Worm (Caenorhabditis elegans) whole organism, early embryonic: Measurements from ENCODE around the gene C07C7.3.

Source experiments
- B0310.2 ChIP-seq: sonication (generic microtip); optimal IDR thresholded peaks from 2 replicates; lab custom pipeline; 2016; ENCODE audit warnings: mild to moderate bottlenecking, missing genetic modification characterization, missing compliant biosample characterization
- F13C5.2 ChIP-seq: sonication (generic microtip); optimal IDR thresholded peaks from 2 replicates; lab custom pipeline; 2017; ENCODE audit warnings: mild to moderate bottlenecking, missing genetic modification characterization, inconsistent platforms, missing compliant biosample characterization
- aly-1 ChIP-seq: sonication (generic microtip); optimal IDR thresholded peaks from 2 replicates; lab custom pipeline; 2016; ENCODE audit warnings: missing genetic modification characterization, missing compliant biosample characterization
- ama-1 ChIP-seq: fragments of 150-350 bp; optimal IDR thresholded peaks from 2 replicates; lab custom pipeline; 2014
- ceh-13 ChIP-seq: fragments of 200-800 bp; sonication (Bioruptor generic); optimal IDR thresholded peaks from 2 replicates; lab custom pipeline; 2018; ENCODE audit warnings: mild to moderate bottlenecking, missing genetic modification characterization, missing compliant biosample characterization
- ceh-36 ChIP-seq: sonication (generic microtip); optimal IDR thresholded peaks from 2 replicates; lab custom pipeline; 2016; ENCODE audit warnings: missing genetic modification characterization, inconsistent platforms, missing compliant biosample characterization
- ets-7 ChIP-seq: sonication (generic microtip); optimal IDR thresholded peaks from 2 replicates; lab custom pipeline; 2016; ENCODE audit warnings: missing genotype, missing genetic modification characterization, missing compliant biosample characterization
- flt-1 ChIP-seq: fragments of 200-800 bp; sonication (Bioruptor generic); IDR thresholded peaks from 2 replicates; pipeline ENCODE4 v1.3.6; 2022; ENCODE audit warnings: missing genetic modification characterization, missing compliant biosample characterization
- hmbx-1 ChIP-seq: sonication (generic microtip); optimal IDR thresholded peaks from 2 replicates; lab custom pipeline; 2016; ENCODE audit warnings: mild to moderate bottlenecking, missing genetic modification characterization, missing compliant biosample characterization
- hmg-4 ChIP-seq: fragments of 200-800 bp; sonication (Bioruptor generic); optimal IDR thresholded peaks from 2 replicates; lab custom pipeline; 2018; ENCODE audit warnings: mild to moderate bottlenecking, missing genetic modification characterization, missing compliant biosample characterization
- hnd-1 ChIP-seq: sonication (generic microtip); optimal IDR thresholded peaks from 2 replicates; lab custom pipeline; 2016; ENCODE audit warnings: missing genetic modification characterization, missing compliant biosample characterization
- pes-1 ChIP-seq: fragments of 200-800 bp; sonication (Bioruptor generic); IDR thresholded peaks from 2 replicates; pipeline ENCODE4 v1.3.6; 2022; ENCODE audit warnings: missing genetic modification reagents, missing genetic modification characterization, missing compliant biosample characterization
- scrt-1 ChIP-seq: fragments of 200-800 bp; sonication (Bioruptor generic); IDR thresholded peaks from 2 replicates; pipeline ENCODE4 v1.3.6; 2022; ENCODE audit warnings: missing genetic modification characterization, missing compliant biosample characterization
- sea-1 ChIP-seq: fragments of 200-800 bp; sonication (Bioruptor generic); conservative IDR thresholded peaks from 2 replicates; pipeline ENCODE4 v1.3.6; 2022; ENCODE audit warnings: missing genetic modification characterization, missing compliant biosample characterization
- tbx-11 ChIP-seq: fragments of 200-800 bp; sonication (Bioruptor generic); IDR thresholded peaks from 2 replicates; pipeline ENCODE4 v1.3.6; 2022; ENCODE audit warnings: missing genetic modification characterization, missing compliant biosample characterization
- tbx-37 ChIP-seq: fragments of 200-800 bp; sonication (Bioruptor generic); conservative IDR thresholded peaks from 2 replicates; pipeline ENCODE4 v1.3.6; 2022; ENCODE audit warnings: missing genetic modification reagents, missing genetic modification characterization, missing compliant biosample characterization
- tra-4 ChIP-seq: sonication (generic microtip); optimal IDR thresholded peaks from 2 replicates; lab custom pipeline; 2017; ENCODE audit warnings: missing genetic modification characterization, missing compliant biosample characterization

C07C7.3 gene

DNA sequence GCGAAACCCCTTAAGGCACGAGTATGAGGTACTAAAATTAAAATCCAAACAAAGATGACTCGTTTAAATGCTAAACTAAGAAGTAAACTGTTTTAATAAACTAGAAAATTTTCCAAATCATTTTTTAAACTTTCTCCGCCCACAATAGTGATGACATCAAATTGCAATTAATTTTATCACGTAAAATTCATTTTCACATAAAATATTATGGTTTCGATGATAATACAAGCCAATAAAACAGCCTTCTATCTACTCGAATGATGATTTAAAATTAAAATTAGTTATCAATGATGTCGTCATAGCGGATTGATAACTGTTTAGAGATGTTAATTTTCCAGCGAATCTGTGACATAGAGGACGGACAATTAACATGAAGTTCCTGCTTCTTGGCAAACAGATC lies at the start of gene C07C7.3:
TSS of gene C07C7.3 (plus strand) at position 371 of the 400 bp plus-strand sequence.
- TF ChIP-seq scrt-1 (GFP tag; lab: Robert Waterston, UW): no peak
- TF ChIP-seq pes-1 (GFP tag; lab: Robert Waterston, UW): no peak

DNA sequence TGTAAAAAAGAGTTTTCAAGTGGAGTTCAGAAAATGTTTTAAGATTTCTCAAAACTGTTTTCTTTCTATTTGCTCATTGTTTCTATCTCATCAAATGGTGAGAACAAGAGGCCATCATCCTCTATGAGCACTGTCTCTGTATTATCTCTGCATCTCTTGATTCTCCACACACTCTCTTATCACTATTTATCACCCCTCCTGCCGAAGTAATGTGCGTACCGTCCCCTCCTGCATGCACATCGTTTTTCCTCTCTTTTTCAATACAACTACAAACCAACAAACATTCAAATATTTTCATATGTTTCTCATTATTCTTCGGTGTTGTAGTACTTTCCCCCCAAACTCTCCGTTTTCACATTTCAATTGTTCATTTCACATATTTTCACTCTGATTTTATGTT lies 49.4 kb upstream of the C07C7.3 start:
- no peak for TF ChIP-seq B0310.2
- no peak for TF ChIP-seq hmbx-1
- TF ChIP-seq aly-1: no peak
- no peak for TF ChIP-seq ceh-36 (tag; lab: Kevin White, UChicago)
- TF ChIP-seq tbx-37 (GFP tag; lab: Robert Waterston, UW): no peak
- TF ChIP-seq ama-1 (lab: Kevin White, UChicago): no peak
- no peak for TF ChIP-seq hnd-1 (tag; lab: Kevin White, UChicago)
- no peak for TF ChIP-seq F13C5.2
- TF ChIP-seq pes-1 (GFP tag; lab: Robert Waterston, UW): no peak
- no peak for TF ChIP-seq sea-1 (GFP tag; lab: Robert Waterston, UW)
- no peak for TF ChIP-seq tra-4 (tag; lab: Kevin White, UChicago)
- TF ChIP-seq flt-1: no peak
- TF ChIP-seq hmg-4 (GFP tag; lab: Kevin White, UChicago): no peak
- TF ChIP-seq tbx-11 (GFP tag; lab: Robert Waterston, UW): no peak
- no peak for TF ChIP-seq scrt-1 (GFP tag; lab: Robert Waterston, UW)

DNA sequence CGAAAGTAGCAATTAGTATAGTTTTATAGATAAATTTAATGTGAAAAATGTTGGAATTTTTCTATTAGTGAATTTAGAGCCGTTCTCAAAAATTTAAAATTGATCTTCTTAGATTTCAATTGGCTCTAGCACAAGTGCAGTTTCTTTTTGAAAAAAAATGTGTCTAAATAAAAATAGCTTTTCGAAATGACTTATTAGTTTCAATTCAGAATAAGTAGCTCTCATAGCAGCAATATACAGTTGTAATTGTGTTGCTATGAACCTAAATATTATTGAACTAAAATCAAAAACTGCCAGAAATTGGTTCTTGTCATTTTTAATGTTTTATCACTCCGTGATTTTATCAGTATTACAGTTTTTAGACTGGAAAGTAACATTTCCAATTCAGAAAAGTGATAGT lies 48.2 kb upstream of the C07C7.3 start:
- TF ChIP-seq ceh-13 (GFP tag; lab: Kevin White, UChicago) (no peak), ama-1 (lab: Kevin White, UChicago) (no peak), tbx-11 (GFP tag; lab: Robert Waterston, UW) (no peak), ets-7 (tag; lab: Kevin White, UChicago) (no peak), hmbx-1 (no peak), flt-1 (no peak), aly-1 (no peak), tra-4 (tag; lab: Kevin White, UChicago) (no peak), ceh-36 (tag; lab: Kevin White, UChicago) (no peak), hmg-4 (GFP tag; lab: Kevin White, UChicago) (no peak), pes-1 (GFP tag; lab: Robert Waterston, UW) (no peak), B0310.2 (no peak), sea-1 (GFP tag; lab: Robert Waterston, UW) (no peak), hnd-1 (tag; lab: Kevin White, UChicago) (no peak), F13C5.2 (no peak), tbx-37 (GFP tag; lab: Robert Waterston, UW) (no peak), scrt-1 (GFP tag; lab: Robert Waterston, UW) (no peak)

- TF ChIP-seq tra-4 (tag; lab: Kevin White, UChicago) (no peak), B0310.2 (no peak), sea-1 (GFP tag; lab: Robert Waterston, UW) (no peak), flt-1 (no peak), ama-1 (lab: Kevin White, UChicago) (no peak), hnd-1 (tag; lab: Kevin White, UChicago) (no peak), ceh-13 (GFP tag; lab: Kevin White, UChicago) (no peak), hmg-4 (GFP tag; lab: Kevin White, UChicago) (no peak), pes-1 (GFP tag; lab: Robert Waterston, UW) (no peak)
Measured at ce11 chrIV:9118348-9118747, 47.5 kb upstream of the C07C7.3 start.

ce11 chrIV:9118792-9119191 lies 47.1 kb upstream of the C07C7.3 start, which contains the start of gene nrfl-1:
TSS of gene nrfl-1 (plus strand) at chrIV:9119092.
- no peak for TF ChIP-seq ceh-36 (tag; lab: Kevin White, UChicago)
- no peak for TF ChIP-seq sea-1 (GFP tag; lab: Robert Waterston, UW)
- TF ChIP-seq tbx-37 (GFP tag; lab: Robert Waterston, UW): no peak
- no peak for TF ChIP-seq scrt-1 (GFP tag; lab: Robert Waterston, UW)
- TF ChIP-seq flt-1: no peak
- TF ChIP-seq tbx-11 (GFP tag; lab: Robert Waterston, UW): no peak
- TF ChIP-seq aly-1: no peak
- TF ChIP-seq F13C5.2: no peak
- TF ChIP-seq ceh-13 (GFP tag; lab: Kevin White, UChicago): no peak
- TF ChIP-seq hmg-4 (GFP tag; lab: Kevin White, UChicago): no peak
- no peak for TF ChIP-seq B0310.2
- TF ChIP-seq ama-1 (lab: Kevin White, UChicago): no peak
- TF ChIP-seq tra-4 (tag; lab: Kevin White, UChicago): no peak
- no peak for TF ChIP-seq hmbx-1
- TF ChIP-seq pes-1 (GFP tag; lab: Robert Waterston, UW): no peak

ce11 chrIV:9120220-9120619 lies 45.6 kb upstream of the C07C7.3 start:
- TF ChIP-seq flt-1 (no peak), ets-7 (tag; lab: Kevin White, UChicago) (no peak), ceh-13 (GFP tag; lab: Kevin White, UChicago) (no peak), ama-1 (lab: Kevin White, UChicago) (no peak), F13C5.2 (no peak), hmg-4 (GFP tag; lab: Kevin White, UChicago) (no peak), scrt-1 (GFP tag; lab: Robert Waterston, UW) (no peak), tbx-11 (GFP tag; lab: Robert Waterston, UW) (no peak)

ce11 chrIV:9121545-9121944 lies 44.3 kb upstream of the C07C7.3 start:
- TF ChIP-seq tbx-11 (GFP tag; lab: Robert Waterston, UW) (no peak), scrt-1 (GFP tag; lab: Robert Waterston, UW) (no peak), ceh-13 (GFP tag; lab: Kevin White, UChicago) (no peak), ets-7 (tag; lab: Kevin White, UChicago) (no peak), aly-1 (no peak), hmbx-1 (no peak), hmg-4 (GFP tag; lab: Kevin White, UChicago) (no peak), tbx-37 (GFP tag; lab: Robert Waterston, UW) (no peak), ceh-36 (tag; lab: Kevin White, UChicago) (no peak)

DNA sequence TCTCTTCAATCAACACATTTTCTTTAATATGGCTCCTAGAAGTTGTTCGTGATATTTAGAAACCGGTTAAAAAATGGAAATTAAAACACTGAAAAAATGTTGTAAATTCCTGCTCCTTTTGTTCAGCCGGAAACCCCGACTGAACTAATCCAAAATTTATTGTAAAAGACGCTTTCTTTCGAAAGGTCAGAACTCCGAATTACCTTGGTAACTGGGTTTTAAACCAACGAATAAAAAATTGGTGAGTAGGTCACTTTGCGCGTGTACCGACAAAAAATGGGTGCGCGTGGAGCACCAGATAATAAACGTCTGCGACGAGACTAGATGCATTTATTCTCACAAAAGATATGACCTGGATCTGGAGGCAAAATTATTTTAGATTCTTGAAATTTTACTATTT lies 35.2 kb upstream of the C07C7.3 start:
- TF ChIP-seq ama-1 (lab: Kevin White, UChicago) (no peak), ets-7 (tag; lab: Kevin White, UChicago) (no peak), tbx-11 (GFP tag; lab: Robert Waterston, UW) (no peak), hmbx-1 (no peak), tra-4 (tag; lab: Kevin White, UChicago) (no peak), B0310.2 (no peak), sea-1 (GFP tag; lab: Robert Waterston, UW) (no peak), hmg-4 (GFP tag; lab: Kevin White, UChicago) (no peak)
